Fruit fly (Drosophila melanogaster): Measurements from ENCODE around the gene CG1677.

CG1677 gene

DNA sequence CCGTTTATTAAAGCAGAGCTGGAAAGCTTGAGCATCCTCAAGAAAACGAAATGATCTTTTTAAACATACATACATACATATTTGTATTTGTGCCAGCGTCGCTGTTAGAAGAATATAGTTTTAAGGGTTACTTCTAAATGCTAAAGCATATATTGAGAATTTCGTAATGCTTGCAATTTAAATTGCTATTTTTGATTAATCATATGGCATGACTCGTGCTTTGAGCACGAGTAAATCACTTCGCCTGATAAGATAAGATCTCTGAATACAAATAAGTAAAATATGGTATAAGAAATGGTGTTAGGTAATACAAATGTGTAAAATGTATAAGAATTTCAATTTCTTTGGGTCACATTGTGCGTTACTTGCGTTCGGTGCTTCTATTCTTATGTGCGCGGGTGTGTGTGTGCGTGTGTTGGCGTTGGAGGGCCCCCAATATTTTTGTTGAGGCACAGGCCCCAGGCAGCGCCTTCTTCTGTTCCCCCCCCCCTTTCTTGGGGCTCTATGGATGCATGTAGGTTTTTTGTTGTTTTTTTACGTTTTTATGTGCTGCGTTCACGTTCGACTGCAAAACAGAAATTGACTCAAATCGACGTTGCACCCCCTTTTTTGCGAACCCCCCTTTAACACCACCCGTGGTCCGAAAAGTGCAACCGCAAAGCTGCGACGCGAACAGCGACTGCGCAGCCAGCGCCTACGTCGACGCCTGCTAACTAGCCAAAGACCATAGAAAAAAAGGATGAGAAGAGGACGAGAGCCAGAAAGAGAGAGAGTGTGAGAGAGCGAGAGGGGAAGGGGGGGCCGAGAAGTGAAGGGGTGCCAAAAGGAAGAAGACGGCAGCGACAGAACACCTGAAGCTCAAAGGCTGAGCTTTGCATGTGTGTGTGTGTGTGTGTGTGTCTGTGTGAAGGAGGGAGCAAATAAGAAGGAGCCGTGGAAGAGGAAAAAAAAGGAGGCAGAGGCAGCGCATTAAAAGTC is 104.0 kb downstream of the CG1677 start:
- no peak for TF ChIP-seq CTCF (optimal IDR thresholded peaks at IDR 0.05)

dm6 chrX:7300722-7301350 is 104.8 kb downstream of the CG1677 start:
- TF ChIP-seq CTCF (optimal IDR thresholded peaks at IDR 0.05) (no peak), CG8478 (optimal IDR thresholded peaks at IDR 0.05) (no peak)

DNA sequence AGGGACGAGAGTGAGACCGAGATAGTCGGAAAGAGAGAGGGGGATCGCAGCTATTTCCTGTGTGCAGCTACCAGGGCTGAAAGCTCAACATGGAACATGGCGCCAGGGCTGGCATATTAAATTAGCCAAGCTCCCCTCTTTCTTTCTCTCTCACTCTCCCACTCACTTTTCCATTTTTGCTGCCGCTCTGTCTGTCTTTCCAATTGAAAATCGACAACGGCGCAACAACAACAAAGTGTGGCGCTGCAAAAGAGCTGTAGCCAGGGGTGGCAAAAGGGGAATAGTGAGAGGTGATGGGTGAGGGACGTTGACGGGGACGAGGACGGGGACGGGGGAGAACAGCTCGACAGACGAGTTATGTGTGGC is 105.3 kb downstream of the CG1677 start:
- TF ChIP-seq CG8478 (optimal IDR thresholded peaks at IDR 0.05) = no peak
- TF ChIP-seq CTCF (optimal IDR thresholded peaks at IDR 0.05) = no peak

DNA sequence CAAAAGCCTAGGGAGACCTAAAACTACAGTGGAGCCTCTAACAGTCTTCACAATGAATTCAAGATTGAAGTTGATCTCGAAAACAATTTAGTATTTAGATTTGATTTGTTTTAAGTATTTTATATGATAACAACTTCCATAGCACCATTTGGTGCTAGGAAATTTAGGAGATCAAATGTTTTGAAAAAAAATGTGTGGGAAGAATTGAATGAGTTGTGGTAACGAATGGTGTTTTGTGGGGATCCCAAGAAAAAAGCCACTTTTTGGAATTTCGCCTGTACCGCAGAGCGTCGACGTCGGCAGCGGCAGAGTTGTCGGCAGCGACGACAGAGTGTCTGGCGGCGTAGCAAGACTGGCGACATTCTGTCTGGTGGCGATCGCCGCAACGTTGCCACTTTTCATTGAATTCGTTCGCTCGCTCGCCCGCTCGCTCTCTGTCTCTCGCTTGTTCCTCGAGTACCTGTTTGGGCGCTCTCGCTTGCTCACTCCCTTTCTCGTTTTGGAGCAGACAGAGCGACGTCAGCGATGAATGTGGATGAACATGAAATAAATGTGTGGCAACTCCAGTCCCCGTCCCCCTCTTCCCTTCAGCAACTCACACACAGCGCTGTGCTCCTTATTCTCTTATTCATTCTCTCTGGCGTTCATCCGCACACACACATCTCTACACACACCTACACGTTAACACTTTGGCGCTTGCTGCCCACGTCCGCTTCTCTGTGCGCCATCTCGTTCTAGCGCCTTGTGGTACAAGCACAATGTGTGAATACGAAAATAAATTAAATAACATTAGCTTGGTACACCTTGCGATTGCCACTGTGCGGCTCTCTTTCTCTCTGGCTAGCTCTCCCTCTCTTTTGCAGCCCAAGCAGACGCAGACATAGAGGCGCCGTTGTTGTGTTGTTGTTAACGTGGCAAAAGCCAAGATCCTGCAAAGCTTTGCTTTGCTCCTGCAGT is 105.9 kb downstream of the CG1677 start:
- TF ChIP-seq CTCF (optimal IDR thresholded peaks at IDR 0.05) = no peak
- no peak for TF ChIP-seq CG8478 (optimal IDR thresholded peaks at IDR 0.05)

dm6 chrX:7298323-7298722 is 107.3 kb downstream of the CG1677 start:
- TF ChIP-seq CTCF (optimal IDR thresholded peaks at IDR 0.05) (no peak), CG8478 (optimal IDR thresholded peaks at IDR 0.05) (no peak)

dm6 chrX:7296721-7297227 is 108.8 kb downstream of the CG1677 start:
- TF ChIP-seq CTCF (optimal IDR thresholded peaks at IDR 0.05) (no peak), CG8478 (optimal IDR thresholded peaks at IDR 0.05) (no peak)

DNA sequence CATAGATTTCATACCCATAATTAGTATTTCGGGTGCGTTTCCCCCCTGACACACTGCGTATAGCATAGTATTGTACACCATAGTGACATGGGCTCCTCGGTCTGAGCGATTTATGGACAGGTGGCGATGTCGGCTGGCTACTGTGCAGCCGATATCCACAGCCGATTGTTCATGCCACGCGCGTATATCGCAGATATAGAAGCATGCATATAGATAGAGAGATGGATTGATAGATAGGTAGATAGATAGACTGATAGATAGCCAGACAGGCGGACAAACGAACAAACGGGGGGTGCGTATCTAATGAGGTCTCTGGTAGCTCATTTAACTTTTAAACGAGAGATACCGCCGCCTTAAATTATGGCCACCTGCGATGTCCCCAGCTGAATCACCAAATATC is 109.6 kb downstream of the CG1677 start:
- no peak for TF ChIP-seq CTCF (optimal IDR thresholded peaks at IDR 0.05)
- no peak for TF ChIP-seq CG8478 (optimal IDR thresholded peaks at IDR 0.05)

DNA sequence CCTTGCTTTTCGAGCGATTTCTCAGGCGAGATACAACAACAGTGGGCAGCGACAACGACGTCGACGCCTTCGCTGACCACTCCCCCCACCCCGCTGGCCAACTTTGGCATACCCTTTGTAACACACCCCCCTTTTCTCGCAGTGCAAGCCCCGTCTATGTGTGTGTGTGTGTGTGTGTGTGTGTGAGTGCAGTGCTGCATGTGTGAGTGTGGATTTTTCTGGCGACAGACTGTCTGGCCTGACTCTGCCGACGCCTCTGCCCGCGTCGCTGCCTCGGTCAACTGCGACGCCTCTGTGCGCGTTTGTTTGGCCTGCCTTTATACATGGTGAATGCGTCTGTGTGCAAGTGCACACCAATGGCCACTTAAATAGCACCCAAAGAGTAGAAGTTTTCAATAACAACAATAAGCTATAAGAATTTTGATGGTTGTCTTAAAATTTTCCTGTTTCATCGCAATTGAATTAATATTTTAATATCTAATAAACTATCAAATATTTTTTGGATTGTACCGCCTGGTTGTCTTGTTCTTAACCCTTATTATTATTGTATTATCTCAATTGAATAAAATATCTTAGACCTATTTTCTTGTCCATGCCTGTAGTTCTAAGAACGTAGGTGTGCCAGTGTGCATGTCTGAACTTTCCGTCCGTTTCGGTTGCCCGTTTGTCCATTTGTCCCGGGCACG is 111.6 kb downstream of the CG1677 start:
- no peak for TF ChIP-seq CTCF (optimal IDR thresholded peaks at IDR 0.05)

- TF ChIP-seq CTCF (optimal IDR thresholded peaks at IDR 0.05) (no peak), CG8478 (optimal IDR thresholded peaks at IDR 0.05) (no peak)
Observed at dm6 chrX:7293133-7293873, 112.3 kb downstream of the CG1677 start.

DNA sequence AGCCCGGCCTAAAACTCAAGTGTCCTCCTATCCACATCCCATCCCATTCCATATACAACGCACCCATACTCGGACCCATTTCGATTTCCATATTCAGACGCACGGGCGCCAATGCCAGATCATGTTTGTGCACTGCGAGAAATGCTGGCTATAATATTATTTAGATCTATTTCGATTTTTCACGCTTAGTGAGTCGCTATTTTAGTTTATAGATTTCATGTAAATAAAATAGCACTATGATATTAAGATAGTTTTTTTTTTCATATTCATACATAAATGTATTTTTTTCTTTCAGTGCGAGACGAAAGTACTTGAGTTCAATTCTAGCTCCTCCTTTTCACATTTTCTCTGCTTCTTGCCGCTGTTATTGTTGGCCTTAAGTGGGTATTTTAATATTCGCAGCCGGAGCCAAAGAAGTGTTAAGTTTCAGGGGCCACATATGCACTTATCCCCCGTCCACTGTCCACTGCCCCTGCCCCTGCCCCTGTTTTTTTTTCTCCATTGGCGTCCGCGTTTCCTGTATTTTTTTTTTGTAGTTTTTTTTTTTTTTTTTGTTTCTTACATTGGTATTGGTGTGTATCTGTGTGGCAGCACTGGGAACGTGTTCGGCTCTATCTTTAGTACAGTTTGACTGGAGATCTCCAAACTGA is 113.6 kb downstream of the CG1677 start:
- TF ChIP-seq CG8478 (optimal IDR thresholded peaks at IDR 0.05) = no peak
- TF ChIP-seq CTCF (optimal IDR thresholded peaks at IDR 0.05) = no peak

dm6 chrX:7290811-7291515 is 114.6 kb downstream of the CG1677 start, which contains the start of gene unc-119:
Gene unc-119, minus strand, starts transcription at chrX:7291298.
- TF ChIP-seq CG8478 (optimal IDR thresholded peaks at IDR 0.05) (no peak), CTCF (optimal IDR thresholded peaks at IDR 0.05) (peak; percentile 42 to 60)
